Fruit fly (Drosophila melanogaster): ENCODE data around the gene Acsf3.

Acsf3 gene

dm6 chrX:7301351-7302328, 27.2 kb upstream of the Acsf3 start (continued):
- TF ChIP-seq CG6654 (GFP tag; optimal IDR thresholded peaks at IDR 0.05): peak; percentile 50
- no peak for TF ChIP-seq HmgD (GFP tag; optimal IDR thresholded peaks at IDR 0.05)
- TF ChIP-seq CG14014 (GFP tag; IDR thresholded peaks at IDR 0.05): no peak
- TF ChIP-seq CG6813 (GFP tag; optimal IDR thresholded peaks at IDR 0.05): peak; percentile 32
- TF ChIP-seq Deaf1 (tag; optimal IDR thresholded peaks at IDR 0.05): no peak
- no peak for TF ChIP-seq CG4282 (GFP tag; optimal IDR thresholded peaks at IDR 0.05)
- TF ChIP-seq lilli (GFP tag; optimal IDR thresholded peaks at IDR 0.05): peak; percentile 43
- peak; percentile 41 for TF ChIP-seq ATbp (GFP tag; optimal IDR thresholded peaks at IDR 0.05)
- TF ChIP-seq CG11247 (GFP tag; IDR thresholded peaks at IDR 0.05): peak; percentile 39; the same call in 1 of the 2 replicates
- peak; percentile 52 for TF ChIP-seq CG2875 (GFP tag; optimal IDR thresholded peaks at IDR 0.05)
- TF ChIP-seq salm (tag; optimal IDR thresholded peaks at IDR 0.05): no peak
- TF ChIP-seq dmrt99B (tag; optimal IDR thresholded peaks at IDR 0.05): peak; percentile 76
- TF ChIP-seq CG18619 (GFP tag; optimal IDR thresholded peaks at IDR 0.05): peak; percentile 64
- peak; percentile 5 to 11 for TF ChIP-seq dpn (GFP tag; optimal IDR thresholded peaks at IDR 0.05)
- TF ChIP-seq CG7556 (GFP tag; optimal IDR thresholded peaks at IDR 0.05): peak; percentile 87
- TF ChIP-seq Side (GFP tag; optimal IDR thresholded peaks at IDR 0.05): no peak
- 0 out of 3 replicates have a peak, but pooled peaks have one; percentile 10 for TF ChIP-seq CG11456 (GFP tag; IDR thresholded peaks at IDR 0.05)
- peak; percentile 23 for TF ChIP-seq CG8290 (GFP tag; optimal IDR thresholded peaks at IDR 0.05)
- TF ChIP-seq CG8290 (tag; optimal IDR thresholded peaks at IDR 0.05): peak in 1 of 2 experiments; percentile 53
- TF ChIP-seq pan (optimal IDR thresholded peaks at IDR 0.05): no peak
- peak in 1 of 2 experiments; percentile 73 for TF ChIP-seq pan (GFP tag; optimal IDR thresholded peaks at IDR 0.05 in 1 of 2, IDR thresholded peaks at IDR 0.05 in 1 of 2)
- TF ChIP-seq stc (GFP tag; IDR thresholded peaks at IDR 0.05): peak; percentile 35; the same call in 1 of the 2 replicates
- TF ChIP-seq CG10979 (tag; optimal IDR thresholded peaks at IDR 0.05): peak; percentile 71
- TF ChIP-seq Sox102F (GFP tag; optimal IDR thresholded peaks at IDR 0.05): peak; percentile 52
- peak; percentile 38; the same call in 1 of the 2 replicates for TF ChIP-seq CG5953 (GFP tag; IDR thresholded peaks at IDR 0.05)
- peak; percentile 12 to 45 for TF ChIP-seq chif (GFP tag; optimal IDR thresholded peaks at IDR 0.05)
- TF ChIP-seq sim (GFP tag; IDR thresholded peaks at IDR 0.05): no peak
- peak; percentile 29 for TF ChIP-seq CG30431 (GFP tag; optimal IDR thresholded peaks at IDR 0.05)
- no peak for TF ChIP-seq Ets97D (GFP tag; optimal IDR thresholded peaks at IDR 0.05)
- TF ChIP-seq Gug (GFP tag; IDR thresholded peaks at IDR 0.05): peak; percentile 39; the same call in 2 of the 4 replicates
- peak; percentile 93 for TF ChIP-seq Ets65A (GFP tag)
- no peak for TF ChIP-seq D (optimal IDR thresholded peaks at IDR 0.05)
- peak; percentile 77 for TF ChIP-seq D (GFP tag; optimal IDR thresholded peaks at IDR 0.05)
- TF ChIP-seq Usf (GFP tag; optimal IDR thresholded peaks at IDR 0.05): peak; percentile 13
- no peak for TF ChIP-seq CG7987 (GFP tag; optimal IDR thresholded peaks at IDR 0.05)
- TF ChIP-seq grau (tag; optimal IDR thresholded peaks at IDR 0.05): peak; percentile 62
- no peak for TF ChIP-seq gsb-n (tag; optimal IDR thresholded peaks at IDR 0.05)
- TF ChIP-seq CG8359 (GFP tag; optimal IDR thresholded peaks at IDR 0.05; ENCODE audit: borderline replicate concordance): peak; percentile 43
- peak; percentile 42 for TF ChIP-seq sisA (GFP tag; IDR thresholded peaks at IDR 0.05)
- peak; percentile 2 for TF ChIP-seq NC2β (GFP tag; optimal IDR thresholded peaks at IDR 0.05)
- TF ChIP-seq Elba2 (GFP tag; optimal IDR thresholded peaks at IDR 0.05): no peak
- TF ChIP-seq slp2 (GFP tag; optimal IDR thresholded peaks at IDR 0.05): peak; percentile 47
- peak; percentile 36 for TF ChIP-seq tin (GFP tag; optimal IDR thresholded peaks at IDR 0.05)
- TF ChIP-seq CG12155 (GFP tag; optimal IDR thresholded peaks at IDR 0.05): no peak
- no peak for TF ChIP-seq Kr (GFP tag; optimal IDR thresholded peaks at IDR 0.05)
- peak; percentile 50 for TF ChIP-seq CG5180 (GFP tag; optimal IDR thresholded peaks at IDR 0.05)
- TF ChIP-seq E2f1 (GFP tag; IDR thresholded peaks at IDR 0.05): peak; percentile 15; the same call in 1 of the 2 replicates
- TF ChIP-seq CG11093 (GFP tag; IDR thresholded peaks at IDR 0.05): 0 out of 3 replicates have a peak, but pooled peaks have one; percentile 7
- TF ChIP-seq CG2120 (GFP tag; optimal IDR thresholded peaks at IDR 0.05): peak; percentile 29
